Fruit fly (Drosophila melanogaster) whole organism, prepupa: ENCODE results near the gene Ir7c.

Experiments used
- Blimp-1 ChIP-seq: fragments of 200-800 bp; sonication (Bioruptor generic); optimal IDR thresholded peaks from 3 replicates; lab custom pipeline; 2017; ENCODE audit warnings: missing biosample characterization, missing genetic modification characterization, mild to moderate bottlenecking, moderate library complexity, missing genetic modification reagents
- CG10631 ChIP-seq: fragments of 200-800 bp; sonication (Bioruptor generic); optimal IDR thresholded peaks from 2 replicates; lab custom pipeline; 2016; ENCODE audit warnings: missing biosample characterization, missing genetic modification characterization
- CG10669 ChIP-seq: fragments of 200-800 bp; sonication (Bioruptor generic); optimal IDR thresholded peaks from 3 replicates; lab custom pipeline; 2018; ENCODE audit warnings: missing biosample characterization, mild to moderate bottlenecking, missing genetic modification characterization, moderate library complexity
- CG11294 ChIP-seq: fragments of 200-800 bp; sonication (Bioruptor generic); IDR thresholded peaks from 2 replicates; pipeline ENCODE4 v1.3.6; 2022; ENCODE audit warnings: missing biosample characterization, missing genetic modification characterization
- CG11762 ChIP-seq: fragments of 200-800 bp; sonication (Bioruptor generic); optimal IDR thresholded peaks from 3 replicates; lab custom pipeline; 2016; ENCODE audit warnings: missing biosample characterization, missing genetic modification characterization; ENCODE audit not compliant: insufficient read depth
- CG15336 ChIP-seq: fragments of 200-800 bp; sonication (Bioruptor generic); IDR thresholded peaks from 2 replicates; pipeline ENCODE4 v1.3.6; 2022; ENCODE audit warnings: missing biosample characterization, missing genetic modification characterization
- CG16779 ChIP-seq: fragments of 200-800 bp; sonication (Bioruptor generic); optimal IDR thresholded peaks from 3 replicates; lab custom pipeline; 2017; ENCODE audit warnings: missing biosample characterization, mild to moderate bottlenecking, missing genetic modification characterization
- CG3032 ChIP-seq: fragments of 200-800 bp; optimal IDR thresholded peaks from 2 replicates; lab custom pipeline; 2019; ENCODE audit warnings: missing biosample characterization, mild to moderate bottlenecking, missing genetic modification characterization, moderate library complexity
- CG31627 ChIP-seq: fragments of 200-800 bp; sonication (Bioruptor generic); optimal IDR thresholded peaks from 3 replicates; lab custom pipeline; 2016; ENCODE audit warnings: missing biosample characterization, missing genetic modification characterization
- CG32006 ChIP-seq: fragments of 200-800 bp; sonication (Bioruptor generic); optimal IDR thresholded peaks from 3 replicates; lab custom pipeline; 2017; ENCODE audit warnings: missing biosample characterization, mild to moderate bottlenecking, missing genetic modification characterization
- CG34406 ChIP-seq: fragments of 200-800 bp; sonication (Bioruptor generic); optimal IDR thresholded peaks from 3 replicates; lab custom pipeline; 2016; ENCODE audit warnings: missing biosample characterization, missing genetic modification characterization
- CG3919 ChIP-seq: fragments of 200-800 bp; sonication (Bioruptor generic); optimal IDR thresholded peaks from 3 replicates; lab custom pipeline; 2016; ENCODE audit warnings: missing biosample characterization, missing genetic modification characterization
- CG4318 ChIP-seq: fragments of 200-800 bp; sonication (Bioruptor generic); optimal IDR thresholded peaks from 3 replicates; lab custom pipeline; 2017; ENCODE audit warnings: missing biosample characterization, mild to moderate bottlenecking, missing genetic modification characterization
- CG6163 ChIP-seq: fragments of 200-800 bp; sonication (Bioruptor generic); IDR thresholded peaks from 3 replicates; pipeline ENCODE4 v1.3.6; 2022; ENCODE audit warnings: missing biosample characterization, missing genetic modification characterization
- CG6276 ChIP-seq: fragments of 200-800 bp; sonication (Bioruptor generic); optimal IDR thresholded peaks from 2 replicates; lab custom pipeline; 2017; ENCODE audit warnings: missing biosample characterization, mild to moderate bottlenecking, missing genetic modification characterization
- CG6808 ChIP-seq: fragments of 200-800 bp; sonication (Bioruptor generic); optimal IDR thresholded peaks from 3 replicates; lab custom pipeline; 2017; ENCODE audit warnings: missing biosample characterization, missing genetic modification characterization, mild to moderate bottlenecking, moderate library complexity, missing genetic modification reagents
- CG6854 ChIP-seq: fragments of 200-800 bp; sonication (Bioruptor generic); optimal IDR thresholded peaks from 2 replicates; lab custom pipeline; 2017; ENCODE audit warnings: missing biosample characterization, mild to moderate bottlenecking, missing genetic modification characterization
- CG7368 ChIP-seq: fragments of 200-800 bp; sonication (Bioruptor generic); optimal IDR thresholded peaks from 3 replicates; lab custom pipeline; 2016; ENCODE audit warnings: missing biosample characterization, missing genetic modification characterization
- CG9139 ChIP-seq: fragments of 200-800 bp; sonication (Bioruptor generic); optimal IDR thresholded peaks from 3 replicates; lab custom pipeline; 2017; ENCODE audit warnings: missing biosample characterization, mild to moderate bottlenecking, missing genetic modification characterization
- Eip75B ChIP-seq: fragments of 200-800 bp; sonication (Bioruptor generic); optimal IDR thresholded peaks from 3 replicates; lab custom pipeline; 2016; ENCODE audit warnings: missing biosample characterization, missing genetic modification characterization
- Eip78C ChIP-seq: fragments of 200-800 bp; sonication (Bioruptor generic); peaks from one replicate; lab custom pipeline; 2016; ENCODE audit warnings: missing biosample characterization, missing genetic modification characterization
- Eip93F ChIP-seq: fragments of 200-800 bp; sonication (Bioruptor generic); optimal IDR thresholded peaks from 2 replicates; lab custom pipeline; 2016; ENCODE audit warnings: missing biosample characterization, mild to moderate bottlenecking, missing genetic modification characterization
- Ets21C ChIP-seq: fragments of 200-800 bp; sonication (Bioruptor generic); optimal IDR thresholded peaks from 3 replicates; lab custom pipeline; 2016; ENCODE audit warnings: missing biosample characterization, missing genetic modification characterization
- Ets96B ChIP-seq: fragments of 200-800 bp; optimal IDR thresholded peaks from 2 replicates; lab custom pipeline; 2019; ENCODE audit warnings: missing biosample characterization, mild to moderate bottlenecking, missing genetic modification characterization, moderate library complexity
- Gug ChIP-seq: fragments of 200-800 bp; sonication (Bioruptor generic); IDR thresholded peaks from 2 replicates; pipeline ENCODE4 v1.3.6; 2022; ENCODE audit warnings: missing biosample characterization, missing genetic modification characterization
- Hr38 ChIP-seq: sonication (Bioruptor generic); optimal IDR thresholded peaks from 2 replicates; lab custom pipeline; 2016; ENCODE audit warnings: missing biosample characterization, missing genetic modification characterization
- Lpt ChIP-seq: fragments of 200-800 bp; sonication (Bioruptor generic); optimal IDR thresholded peaks from 3 replicates; lab custom pipeline; 2016; ENCODE audit warnings: missing biosample characterization, missing genetic modification characterization
- Met ChIP-seq: fragments of 200-800 bp; sonication (Bioruptor generic); optimal IDR thresholded peaks from 3 replicates; lab custom pipeline; 2016; ENCODE audit warnings: missing biosample characterization, missing genetic modification characterization
- OdsH ChIP-seq: fragments of 200-800 bp; sonication (Bioruptor generic); optimal IDR thresholded peaks from 3 replicates; lab custom pipeline; 2016; ENCODE audit warnings: missing biosample characterization, missing genetic modification characterization
- Smox ChIP-seq: fragments of 200-800 bp; sonication (Bioruptor generic); optimal IDR thresholded peaks from 3 replicates; lab custom pipeline; 2016; ENCODE audit warnings: missing biosample characterization, missing genetic modification characterization
- Sox14 ChIP-seq: fragments of 200-800 bp; sonication (Bioruptor generic); optimal IDR thresholded peaks from 3 replicates; lab custom pipeline; 2016; ENCODE audit warnings: missing biosample characterization, missing genetic modification characterization
- Sox15 ChIP-seq: fragments of 200-800 bp; sonication (Bioruptor generic); optimal IDR thresholded peaks from 3 replicates; lab custom pipeline; 2016; ENCODE audit warnings: missing biosample characterization, missing genetic modification characterization
- achi ChIP-seq: fragments of 200-800 bp; sonication (Bioruptor generic); optimal IDR thresholded peaks from 3 replicates; lab custom pipeline; 2016; ENCODE audit warnings: missing biosample characterization, missing genetic modification characterization
- acj6 ChIP-seq: fragments of 200-800 bp; sonication (Bioruptor generic); optimal IDR thresholded peaks from 3 replicates; lab custom pipeline; 2016; ENCODE audit warnings: missing biosample characterization, missing genetic modification characterization
- cyc ChIP-seq: fragments of 200-800 bp; sonication (Bioruptor generic); optimal IDR thresholded peaks from 3 replicates; lab custom pipeline; 2016; ENCODE audit warnings: missing biosample characterization, missing genetic modification characterization
- dsx ChIP-seq: fragments of 200-800 bp; optimal IDR thresholded peaks from 3 replicates; lab custom pipeline; 2019; ENCODE audit warnings: missing biosample characterization, mild to moderate bottlenecking, missing genetic modification characterization, moderate library complexity; ENCODE audit not compliant: poor library complexity, severe bottlenecking
- eg ChIP-seq: fragments of 200-800 bp; sonication (Bioruptor generic); IDR thresholded peaks from 3 replicates; pipeline ENCODE4 v1.3.6; 2022; ENCODE audit warnings: missing biosample characterization, missing genetic modification characterization
- esn ChIP-seq: fragments of 200-800 bp; sonication (Bioruptor generic); optimal IDR thresholded peaks from 2 replicates; lab custom pipeline; 2016; ENCODE audit warnings: missing biosample characterization, mild to moderate bottlenecking, missing genetic modification characterization, moderate library complexity
- fd59A ChIP-seq: fragments of 200-800 bp; sonication (Bioruptor generic); optimal IDR thresholded peaks from 2 replicates; lab custom pipeline; 2017; ENCODE audit warnings: missing biosample characterization, mild to moderate bottlenecking, missing genetic modification characterization, missing genetic modification reagents
- lz ChIP-seq: fragments of 200-800 bp; sonication (Bioruptor generic); optimal IDR thresholded peaks from 3 replicates; lab custom pipeline; 2016; ENCODE audit warnings: missing biosample characterization, missing genetic modification characterization
- net ChIP-seq: fragments of 200-800 bp; sonication (Bioruptor generic); optimal IDR thresholded peaks from 3 replicates; lab custom pipeline; 2016; ENCODE audit warnings: missing biosample characterization, missing genetic modification characterization
- spab ChIP-seq: fragments of 200-800 bp; sonication (Bioruptor generic); optimal IDR thresholded peaks from 2 replicates; lab custom pipeline; 2017; ENCODE audit warnings: missing biosample characterization, mild to moderate bottlenecking, missing genetic modification characterization, missing genetic modification reagents
- ss ChIP-seq, 2 experiments: fragments of 200-800 bp; sonication (Bioruptor generic); optimal IDR thresholded peaks; 2 replicates in 1 of 2; 3 replicates in 1 of 2; lab custom pipeline; 2017 to 2018; ENCODE audit warnings: mild to moderate bottlenecking in 2 of 2, missing biosample characterization in 2 of 2, missing genetic modification characterization in 2 of 2, moderate library complexity in 1 of 2
- svp ChIP-seq: fragments of 200-800 bp; sonication (Bioruptor generic); peaks from one replicate; lab custom pipeline; 2016; ENCODE audit warnings: missing biosample characterization, missing genetic modification characterization
- vri ChIP-seq: fragments of 200-800 bp; sonication (Bioruptor generic); optimal IDR thresholded peaks from 3 replicates; lab custom pipeline; 2016; ENCODE audit warnings: missing biosample characterization, mild to moderate bottlenecking, missing genetic modification characterization

The Ir7c gene

DNA sequence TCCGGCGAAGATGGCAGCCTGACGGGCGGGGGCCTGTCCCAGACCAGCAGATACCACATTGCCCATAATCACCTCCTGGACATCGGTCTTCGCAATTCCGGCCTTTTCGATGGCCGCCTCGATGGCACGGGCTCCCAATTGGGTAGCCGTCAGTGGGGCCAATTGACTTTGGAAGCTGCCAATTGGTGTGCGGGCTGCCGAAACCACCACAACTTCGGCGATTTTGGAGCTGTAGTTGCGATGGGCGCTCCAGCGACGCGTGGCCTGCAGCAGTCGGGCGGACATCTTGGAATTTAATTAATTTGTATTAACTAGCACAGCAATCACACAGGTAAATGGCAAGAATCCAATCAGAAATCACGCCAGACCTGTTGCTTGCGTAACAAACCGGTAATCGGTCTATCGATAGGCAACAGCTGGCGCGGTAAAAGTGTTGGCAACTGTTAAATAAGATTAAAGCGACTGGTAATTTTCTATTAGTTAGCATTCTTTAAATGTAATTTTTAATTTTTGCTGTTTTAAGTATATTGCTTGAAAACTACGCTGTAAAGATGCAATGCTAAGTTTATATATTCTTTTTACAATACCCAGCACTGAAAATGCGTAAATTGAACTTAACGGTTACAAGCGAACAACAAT is 14.3 kb downstream of the Ir7c start, which contains the start of gene Acat1 (continued):
- TF ChIP-seq CG32006 (GFP tag; lab: Kevin White, UChicago) = peak; percentile 58
- peak; percentile 77 for TF ChIP-seq acj6
- peak; percentile 41 for TF ChIP-seq Lpt (GFP tag; lab: Kevin White, UChicago)
- TF ChIP-seq Met (GFP tag; lab: Kevin White, UChicago) = peak; percentile 84
- TF ChIP-seq CG11294 (GFP tag; lab: Robert Waterston, UW) = no peak
- no peak for TF ChIP-seq dsx (GFP tag; lab: Kevin White, UChicago)
- no peak for TF ChIP-seq Hr38 (GFP tag; lab: Kevin White, UChicago)
- peak; percentile 86 for TF ChIP-seq esn
- no peak for TF ChIP-seq spab (GFP tag; lab: Kevin White, UChicago)
- TF ChIP-seq cyc = peak; percentile 81
- peak; percentile 84 for TF ChIP-seq Eip75B (GFP tag; lab: Kevin White, UChicago)
- TF ChIP-seq eg (GFP tag; lab: Robert Waterston, UW) = peak; percentile 81
- TF ChIP-seq CG15336 (GFP tag; lab: Robert Waterston, UW) = peak; percentile 65
- TF ChIP-seq CG6854 (GFP tag; lab: Kevin White, UChicago) = no peak
- peak; percentile 69 for TF ChIP-seq Ets21C (GFP tag; lab: Kevin White, UChicago)
- peak; percentile 36 for TF ChIP-seq Gug (GFP tag; lab: Robert Waterston, UW)
- peak; percentile 72 for TF ChIP-seq CG7368 (GFP tag; lab: Kevin White, UChicago)
- TF ChIP-seq CG16779 (tag; lab: Kevin White, UChicago) = no peak
- peak; percentile 78 for TF ChIP-seq net (GFP tag; lab: Kevin White, UChicago)
- TF ChIP-seq CG6163 (GFP tag; lab: Robert Waterston, UW) = peak; percentile 82
- peak; percentile 79 for TF ChIP-seq OdsH (GFP tag; lab: Kevin White, UChicago)
- peak; percentile 14 for TF ChIP-seq CG9139 (GFP tag; lab: Kevin White, UChicago)
- peak; percentile 57 for TF ChIP-seq CG34406 (GFP tag; lab: Kevin White, UChicago)
- peak; percentile 22 for TF ChIP-seq Eip93F
- no peak for TF ChIP-seq fd59A (GFP tag; lab: Kevin White, UChicago)

DNA sequence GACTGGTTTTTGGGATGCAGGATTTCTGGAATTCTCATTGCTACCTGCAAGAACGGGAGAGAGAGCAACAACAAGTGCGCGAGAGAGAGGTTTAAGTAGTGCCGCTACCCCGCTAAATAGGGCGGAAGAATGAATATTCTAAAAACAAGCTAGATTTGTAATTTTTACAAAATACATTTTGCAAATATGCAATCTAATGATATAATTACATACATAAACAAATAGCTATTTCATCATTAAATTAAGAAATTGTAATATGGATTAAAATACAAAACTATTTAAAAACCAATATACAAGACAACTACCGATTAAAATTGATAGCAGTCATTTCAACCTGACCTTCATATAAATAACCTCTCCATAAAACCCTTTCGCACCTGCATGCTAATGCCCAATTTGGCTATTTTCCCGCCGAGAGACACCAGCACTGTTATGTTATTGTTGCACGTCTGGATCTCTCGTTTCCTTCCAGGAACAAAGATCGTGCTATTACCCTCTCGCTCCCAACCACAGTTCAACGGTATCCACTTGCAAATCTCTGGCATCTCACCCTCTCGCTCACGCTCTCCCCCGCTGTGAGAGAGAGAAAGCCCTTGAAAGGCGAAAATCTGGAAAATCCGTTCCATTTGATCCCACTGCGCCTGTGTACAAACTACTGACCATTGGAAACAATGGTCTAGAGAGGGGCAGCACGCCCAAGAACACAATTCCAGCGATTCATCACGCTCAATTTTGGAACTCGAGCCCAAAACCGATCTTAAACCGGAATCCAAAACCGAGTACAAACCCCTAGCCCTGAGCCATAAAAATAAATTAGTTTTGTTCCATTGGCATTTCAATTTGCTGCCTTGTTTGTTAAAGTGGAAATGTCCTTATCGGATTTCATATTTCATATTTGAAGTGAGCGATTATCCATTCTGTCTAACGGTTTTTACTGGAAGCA is 17.7 kb downstream of the Ir7c start, which contains the start of gene Nek2:
Gene Nek2, minus strand, starts transcription at position 51 of the 943 bp plus-strand sequence.
- TF ChIP-seq CG11762 (no peak), net (GFP tag; lab: Kevin White, UChicago) (no peak), spab (GFP tag; lab: Kevin White, UChicago) (peak; percentile 29), CG4318 (GFP tag; lab: Kevin White, UChicago) (no peak), CG16779 (tag; lab: Kevin White, UChicago) (no peak), Eip78C (GFP tag; lab: Kevin White, UChicago) (peak; percentile 79), Ets96B (tag; lab: Kevin White, UChicago) (peak; percentile 27), eg (GFP tag; lab: Robert Waterston, UW) (no peak), Ets21C (GFP tag; lab: Kevin White, UChicago) (no peak), acj6 (peak; percentile 14), CG10631 (GFP tag; lab: Kevin White, UChicago) (peak; percentile 26), Smox (GFP tag; lab: Kevin White, UChicago) (peak; percentile 16), Sox14 (no peak), lz (GFP tag; lab: Kevin White, UChicago) (peak; percentile 9), dsx (GFP tag; lab: Kevin White, UChicago) (peak; percentile 36), esn (peak; percentile 18), CG34406 (GFP tag; lab: Kevin White, UChicago) (no peak), Sox15 (GFP tag; lab: Kevin White, UChicago) (no peak), ss (GFP tag; optimal IDR thresholded peaks at IDR 0.05; lab: Kevin White, UChicago) (peak; percentile 42 to 52), CG9139 (GFP tag; lab: Kevin White, UChicago) (no peak), CG3032 (peak; percentile 34), CG31627 (GFP tag; lab: Kevin White, UChicago) (no peak), svp (peak; percentile 37), CG10669 (GFP tag; lab: Kevin White, UChicago) (peak; percentile 19), CG6276 (GFP tag; lab: Kevin White, UChicago) (peak; percentile 19), Blimp-1 (GFP tag; lab: Kevin White, UChicago) (peak; percentile 6), CG3919 (GFP tag; lab: Kevin White, UChicago) (peak; percentile 33), CG15336 (GFP tag; lab: Robert Waterston, UW) (0 out of 2 replicates have a peak, but pooled peaks have one; percentile 15), vri (GFP tag; lab: Kevin White, UChicago) (peak; percentile 15), CG6808 (GFP tag; lab: Kevin White, UChicago) (peak; percentile 50), achi (peak; percentile 1)
